Fruit fly (Drosophila melanogaster) whole organism: ENCODE results near the gene Dap160.

Source experiments
- CG8478 ChIP-seq: fragments of >200 bp; optimal IDR thresholded peaks from 2 replicates; lab custom pipeline; 2018; ENCODE audit warnings: inconsistent platforms
- Dll ChIP-seq: fragments of >200 bp; optimal IDR thresholded peaks from 2 replicates; lab custom pipeline; 2017
- EcR ChIP-seq, 2 experiments: fragments of >200 bp; optimal IDR thresholded peaks; 2 replicates each; lab custom pipeline; 2017; ENCODE audit warnings: missing biosample characterization in 2 of 2, missing genetic modification characterization in 2 of 2, missing genetic modification reagents in 2 of 2
- pan ChIP-seq: fragments of >200 bp; optimal IDR thresholded peaks from 2 replicates; lab custom pipeline; 2017
- psq ChIP-seq: fragments of >200 bp; optimal IDR thresholded peaks from 2 replicates; lab custom pipeline; 2017
- usp ChIP-seq: fragments of >200 bp; optimal IDR thresholded peaks from 2 replicates; lab custom pipeline; 2017; ENCODE audit warnings: missing biosample characterization, missing genetic modification characterization, mixed read lengths

The Dap160 gene

DNA sequence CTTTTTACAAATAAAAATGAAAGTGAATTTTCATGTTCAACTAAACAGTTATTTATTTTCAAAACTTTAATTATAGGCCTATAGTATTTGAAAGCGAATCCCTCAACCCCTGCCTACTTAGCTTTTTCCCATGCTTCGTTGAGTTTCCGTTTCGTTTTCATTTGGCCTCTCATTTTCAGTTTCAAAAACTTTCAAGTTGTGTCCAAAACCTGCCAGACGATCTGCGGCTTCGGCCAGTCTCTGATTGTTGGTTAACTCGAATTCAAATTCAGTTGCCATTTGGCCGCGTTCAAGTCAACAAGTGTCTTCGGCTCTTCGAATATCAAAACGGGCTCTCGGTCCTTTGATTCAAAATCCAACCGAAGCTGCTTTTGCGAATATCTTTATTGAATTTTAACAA lies 51.2 kb downstream of the Dap160 start, which contains the start of gene CG14397:
CG14397 (plus strand) TSS at position 270 of the 400 bp plus-strand sequence.
- TF ChIP-seq pan (lab: Kevin White, UChicago) (no peak), EcR (GFP tag; optimal IDR thresholded peaks at IDR 0.05; lab: Kevin White, UChicago) (no peak), usp (GFP tag; lab: Kevin White, UChicago) (no peak), Dll (lab: Kevin White, UChicago) (no peak), psq (lab: Kevin White, UChicago) (no peak), CG8478 (no peak)

DNA sequence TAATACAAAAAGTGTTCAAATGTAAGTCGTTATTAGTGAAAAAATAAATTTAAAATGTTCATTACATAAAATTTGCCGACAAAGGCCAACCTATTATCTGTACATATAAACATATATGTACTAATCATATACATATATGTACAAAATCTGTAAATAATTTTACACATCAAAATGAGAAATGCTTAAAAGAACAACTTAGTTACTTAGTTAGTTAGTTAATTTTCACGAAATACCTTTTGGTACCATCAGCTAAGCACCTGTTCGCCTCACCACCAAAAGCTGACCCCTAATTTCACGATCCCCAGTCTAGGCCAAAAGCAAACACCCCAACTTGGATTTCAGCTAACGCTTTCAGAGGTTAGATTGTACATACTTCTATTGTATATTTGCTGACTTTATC lies 53.1 kb downstream of the Dap160 start, which contains the start of gene CG9259:
CG9259 (plus strand) TSS at position 301 of the 400 bp plus-strand sequence.
- no peak for TF ChIP-seq Dll (lab: Kevin White, UChicago)
- TF ChIP-seq usp (GFP tag; lab: Kevin White, UChicago), result no peak
- TF ChIP-seq pan (lab: Kevin White, UChicago), result no peak
- TF ChIP-seq EcR (GFP tag; optimal IDR thresholded peaks at IDR 0.05; lab: Kevin White, UChicago), result no peak
- no peak for TF ChIP-seq CG8478
- TF ChIP-seq psq (lab: Kevin White, UChicago), result no peak

DNA sequence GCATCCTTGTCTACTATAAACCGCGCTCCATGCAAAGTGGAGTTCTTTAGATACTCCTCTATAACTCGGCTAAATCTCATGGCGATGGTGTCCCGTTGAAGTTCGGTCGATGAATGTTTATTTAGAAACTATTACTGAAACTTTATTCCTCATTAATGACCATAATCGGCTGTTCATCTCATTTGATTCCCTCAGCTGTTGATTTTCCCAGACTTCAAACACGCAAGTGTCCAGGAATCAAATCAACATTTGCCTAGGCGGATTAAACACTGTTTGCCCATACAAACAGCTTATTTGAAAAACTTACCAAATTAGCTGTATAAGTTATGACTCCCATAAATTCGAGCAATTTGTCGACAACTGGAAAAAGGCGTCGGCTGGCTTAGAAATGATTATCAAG lies 53.5 kb downstream of the Dap160 start, which contains the start of gene ppk13:
ppk13 (minus strand) TSS at position 101 of the 400 bp plus-strand sequence.
- TF ChIP-seq pan (lab: Kevin White, UChicago) (no peak), Dll (lab: Kevin White, UChicago) (no peak), EcR (GFP tag; optimal IDR thresholded peaks at IDR 0.05; lab: Kevin White, UChicago) (no peak), CG8478 (no peak), usp (GFP tag; lab: Kevin White, UChicago) (no peak), psq (lab: Kevin White, UChicago) (no peak)

DNA sequence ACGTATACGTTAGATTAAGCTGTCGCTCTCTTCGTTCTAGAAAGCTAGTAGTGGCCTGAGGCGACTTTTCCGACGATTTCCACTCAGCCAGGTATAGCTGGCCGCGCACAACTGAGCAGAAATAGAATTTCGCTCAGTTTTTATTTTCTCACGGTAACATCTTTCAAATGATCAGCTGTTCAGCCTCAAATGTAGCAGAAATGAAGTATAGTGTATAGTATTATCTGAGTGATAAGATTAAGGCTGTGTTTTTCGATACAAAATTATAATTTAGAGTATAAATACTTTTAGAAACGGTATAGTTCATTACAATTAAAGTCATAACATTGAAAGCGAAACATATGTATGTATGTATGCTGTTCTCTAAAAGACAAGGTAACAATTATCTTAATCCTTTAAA lies 55.7 kb downstream of the Dap160 start, which contains the start of gene CG33509:
CG33509 (minus strand) TSS at position 101 of the 400 bp plus-strand sequence.
- no peak for TF ChIP-seq usp (GFP tag; lab: Kevin White, UChicago)
- no peak for TF ChIP-seq EcR (GFP tag; optimal IDR thresholded peaks at IDR 0.05; lab: Kevin White, UChicago)
- TF ChIP-seq psq (lab: Kevin White, UChicago), result no peak
- TF ChIP-seq CG8478, result no peak
- no peak for TF ChIP-seq pan (lab: Kevin White, UChicago)
- TF ChIP-seq Dll (lab: Kevin White, UChicago), result no peak
